Fruit fly (Drosophila melanogaster): ENCODE data around the gene nAChRalpha7.

DNA sequence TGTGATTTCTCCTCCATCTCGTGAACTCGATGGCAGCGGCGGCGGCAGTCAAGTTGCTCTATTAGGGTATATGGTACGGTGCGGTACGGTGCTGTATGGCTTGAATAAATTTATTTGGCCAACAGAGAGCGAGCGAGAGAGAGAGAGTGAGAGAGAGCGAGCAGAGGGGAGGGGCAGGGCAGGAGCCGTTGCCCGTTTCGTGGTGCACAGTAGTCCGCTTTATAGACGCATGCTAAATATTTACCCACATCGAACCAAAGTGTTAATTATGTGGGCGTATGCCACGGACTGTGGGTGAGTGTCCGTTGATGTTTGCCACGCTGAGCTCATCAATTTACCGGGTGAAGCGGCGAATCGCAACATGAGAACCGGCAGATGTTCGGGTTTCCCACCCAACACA lies 48.4 kb upstream of the nAChRalpha7 start:
- TF ChIP-seq CG1621 (tag; optimal IDR thresholded peaks at IDR 0.05): no peak
- TF ChIP-seq CG10669 (GFP tag; optimal IDR thresholded peaks at IDR 0.05): no peak
- no peak for TF ChIP-seq Smox (GFP tag; optimal IDR thresholded peaks at IDR 0.05)
- no peak for TF ChIP-seq achi (GFP tag; optimal IDR thresholded peaks at IDR 0.05)
- no peak for TF ChIP-seq CG10631 (GFP tag; optimal IDR thresholded peaks at IDR 0.05)
- no peak for TF ChIP-seq Met (GFP tag; optimal IDR thresholded peaks at IDR 0.05)
- TF ChIP-seq Lpt (GFP tag; optimal IDR thresholded peaks at IDR 0.05): no peak
- no peak for TF ChIP-seq Hr39 (GFP tag; optimal IDR thresholded peaks at IDR 0.05)
- no peak for TF ChIP-seq Sox14 (GFP tag; optimal IDR thresholded peaks at IDR 0.05)
- TF ChIP-seq spab (GFP tag; optimal IDR thresholded peaks at IDR 0.05): no peak
- TF ChIP-seq Ets96B (tag; optimal IDR thresholded peaks at IDR 0.05): no peak
- no peak for TF ChIP-seq cyc (GFP tag; optimal IDR thresholded peaks at IDR 0.05)
- no peak for TF ChIP-seq CG6854 (GFP tag; optimal IDR thresholded peaks at IDR 0.05)
- no peak for TF ChIP-seq topi (GFP tag; optimal IDR thresholded peaks at IDR 0.05)
